Fruit fly (Drosophila melanogaster) whole organism, adult: ENCODE results near the gene CG14270.

Source experiments
- CG11617 ChIP-seq: fragments of 200-800 bp; sonication (Bioruptor generic); optimal IDR thresholded peaks from 2 replicates; lab custom pipeline; 2017; ENCODE audit warnings: mild to moderate bottlenecking, missing biosample characterization, missing genetic modification reagents, missing genetic modification characterization
- CG12768 ChIP-seq: fragments of 200-800 bp; sonication (Bioruptor generic); optimal IDR thresholded peaks from 2 replicates; lab custom pipeline; 2017; ENCODE audit warnings: missing biosample characterization, missing genetic modification characterization, mild to moderate bottlenecking, moderate library complexity, missing genetic modification reagents
- CG14711 ChIP-seq: fragments of 200-800 bp; sonication (Bioruptor generic); optimal IDR thresholded peaks from 2 replicates; lab custom pipeline; 2018; ENCODE audit warnings: missing biosample characterization, mild to moderate bottlenecking, missing genetic modification characterization, moderate library complexity
- CG1620 ChIP-seq: fragments of 200-800 bp; sonication (Bioruptor generic); optimal IDR thresholded peaks from 2 replicates; lab custom pipeline; 2016; ENCODE audit warnings: missing biosample characterization, missing genetic modification characterization
- CG33017 ChIP-seq: fragments of 200-800 bp; sonication (Bioruptor generic); optimal IDR thresholded peaks from 2 replicates; lab custom pipeline; 2018; ENCODE audit warnings: missing biosample characterization, mild to moderate bottlenecking, missing genetic modification characterization, moderate library complexity
- CG5204 ChIP-seq: fragments of 200-800 bp; sonication (Bioruptor generic); optimal IDR thresholded peaks from 2 replicates; lab custom pipeline; 2016; ENCODE audit warnings: missing biosample characterization, missing genetic modification characterization
- CG7045 ChIP-seq: fragments of 200-800 bp; sonication (Bioruptor generic); optimal IDR thresholded peaks from 2 replicates; lab custom pipeline; 2017; ENCODE audit warnings: missing biosample characterization, mild to moderate bottlenecking, missing genetic modification characterization
- CG7101 ChIP-seq: fragments of 200-800 bp; sonication (Bioruptor generic); optimal IDR thresholded peaks from 2 replicates; lab custom pipeline; 2018; ENCODE audit warnings: missing biosample characterization, mild to moderate bottlenecking, missing genetic modification characterization, moderate library complexity
- Clk ChIP-seq: fragments of 200-800 bp; sonication (Bioruptor generic); optimal IDR thresholded peaks from 2 replicates; lab custom pipeline; 2017; ENCODE audit warnings: missing biosample characterization, missing genetic modification characterization
- Crg-1 ChIP-seq: fragments of 200-800 bp; sonication (Bioruptor generic); optimal IDR thresholded peaks from 2 replicates; lab custom pipeline; 2016; ENCODE audit warnings: missing biosample characterization, missing genetic modification characterization
- Hr96 ChIP-seq: fragments of 200-800 bp; sonication (Bioruptor generic); optimal IDR thresholded peaks from 2 replicates; lab custom pipeline; 2016; ENCODE audit warnings: missing biosample characterization, missing genetic modification characterization
- Mnt ChIP-seq: fragments of 200-800 bp; sonication (Bioruptor generic); optimal IDR thresholded peaks from 2 replicates; lab custom pipeline; 2016; ENCODE audit warnings: missing biosample characterization, mild to moderate bottlenecking, missing genetic modification characterization
- bab1 ChIP-seq: fragments of 200-800 bp; sonication (Bioruptor generic); optimal IDR thresholded peaks from 3 replicates; lab custom pipeline; 2019; ENCODE audit warnings: missing biosample characterization, mild to moderate bottlenecking, missing genetic modification characterization, moderate library complexity
- cic ChIP-seq: fragments of 200-800 bp; sonication (Bioruptor generic); optimal IDR thresholded peaks from 2 replicates; lab custom pipeline; 2017; ENCODE audit warnings: missing biosample characterization, mild to moderate bottlenecking, missing genetic modification characterization, moderate library complexity
- cnc ChIP-seq, 2 experiments: fragments of >200 bp; optimal IDR thresholded peaks; 2 replicates each; lab custom pipeline; 2017
- kay ChIP-seq: fragments of 200-800 bp; sonication (Bioruptor generic); peaks from one replicate; lab custom pipeline; 2016; ENCODE audit warnings: missing biosample characterization, missing genetic modification characterization, borderline replicate concordance
- ovo ChIP-seq: fragments of 200-800 bp; sonication (Bioruptor generic); optimal IDR thresholded peaks from 2 replicates; lab custom pipeline; 2016; ENCODE audit warnings: missing biosample characterization, missing genetic modification characterization
- pad ChIP-seq: fragments of 200-800 bp; sonication (Bioruptor generic); optimal IDR thresholded peaks from 3 replicates; lab custom pipeline; 2017; ENCODE audit warnings: missing biosample characterization, missing genetic modification characterization, mild to moderate bottlenecking, moderate library complexity, missing genetic modification reagents
- tj ChIP-seq: fragments of 200-800 bp; sonication (Bioruptor generic); optimal IDR thresholded peaks from 3 replicates; lab custom pipeline; 2017; ENCODE audit warnings: missing biosample characterization, mild to moderate bottlenecking, missing genetic modification characterization, moderate library complexity
- toe ChIP-seq: fragments of 200-800 bp; sonication (Bioruptor generic); optimal IDR thresholded peaks from 2 replicates; lab custom pipeline; 2016; ENCODE audit warnings: missing biosample characterization, missing genetic modification characterization

Gene CG14270

DNA sequence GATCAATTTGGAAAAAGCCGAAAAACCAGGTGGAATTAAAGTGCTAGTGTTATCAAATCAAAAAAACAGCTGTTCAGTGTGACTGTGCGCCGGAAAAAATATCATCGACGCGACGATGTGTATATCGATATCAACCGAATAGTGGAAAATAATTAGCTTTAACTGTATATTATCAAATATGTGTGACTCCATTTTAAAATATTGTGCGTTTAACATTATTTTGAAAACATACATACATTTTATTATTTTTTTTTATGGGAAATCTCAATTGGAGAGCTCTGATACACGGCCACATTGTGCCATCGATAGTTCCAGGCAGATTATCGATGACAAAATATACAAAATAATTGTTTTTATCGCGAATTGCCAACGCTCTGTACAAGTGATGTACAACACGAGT, at the start of gene CG14270, which contains the start of gene CG10803:
Gene CG14270, minus strand, starts transcription at position 75 of the 400 bp plus-strand sequence.
Gene CG10803, plus strand, starts transcription at position 347 of the 400 bp plus-strand sequence.
- TF ChIP-seq CG1620 (GFP tag; lab: Kevin White, UChicago) (no peak), CG33017 (tag; lab: Kevin White, UChicago) (no peak), cic (GFP tag; lab: Kevin White, UChicago) (no peak), CG11617 (no peak), cnc (optimal IDR thresholded peaks at IDR 0.05; lab: Kevin White, UChicago) (no peak), CG14711 (tag; lab: Kevin White, UChicago) (peak; percentile 2), Mnt (GFP tag; lab: Kevin White, UChicago) (peak; percentile 63), ovo (no peak), Hr96 (GFP tag; lab: Kevin White, UChicago) (no peak), CG12768 (no peak), toe (GFP tag; lab: Kevin White, UChicago) (peak; percentile 22), bab1 (GFP tag; lab: Kevin White, UChicago) (peak; percentile 43), kay (GFP tag; lab: Kevin White, UChicago) (no peak), CG7045 (GFP tag; lab: Kevin White, UChicago) (no peak), pad (no peak), tj (GFP tag; lab: Kevin White, UChicago) (peak; percentile 47), Clk (GFP tag; lab: Kevin White, UChicago) (no peak), CG5204 (GFP tag; lab: Kevin White, UChicago) (peak; percentile 8), CG7101 (tag; lab: Kevin White, UChicago) (no peak), Crg-1 (GFP tag; lab: Kevin White, UChicago) (no peak)

DNA sequence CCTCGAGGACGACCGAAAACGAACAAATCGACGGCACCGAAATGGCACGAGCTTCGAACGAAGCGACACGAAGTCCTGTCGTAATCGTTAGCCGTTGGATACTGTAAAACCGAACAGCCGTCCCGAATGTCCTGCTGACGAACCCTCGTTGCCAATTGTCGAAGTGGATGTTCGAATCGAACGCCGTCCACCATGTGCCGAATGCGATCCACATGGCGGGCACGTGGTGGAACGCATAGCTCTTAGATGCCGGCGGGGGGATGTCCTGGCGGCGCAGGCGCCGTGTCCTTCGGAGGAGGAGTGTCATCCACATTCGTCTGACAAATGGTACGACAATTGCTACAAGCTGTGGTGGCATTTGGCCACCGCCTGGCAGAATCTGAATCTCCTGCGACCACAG, 45.5 kb upstream of the CG14270 start:
- TF ChIP-seq Mnt (GFP tag; lab: Kevin White, UChicago) (peak; percentile 88), CG11617 (no peak)

dm6 chrX:3514016-3514415, 28.8 kb upstream of the CG14270 start, which contains the start of gene CG13021:
Gene CG13021 (plus strand): TSS chrX:3514316.
- TF ChIP-seq CG7045 (GFP tag; lab: Kevin White, UChicago) (no peak), CG12768 (no peak), tj (GFP tag; lab: Kevin White, UChicago) (no peak), Hr96 (GFP tag; lab: Kevin White, UChicago) (no peak), cic (GFP tag; lab: Kevin White, UChicago) (no peak)

dm6 chrX:3504751-3505150, 19.6 kb upstream of the CG14270 start, which contains the start of gene Gas8:
Gene Gas8 (minus strand): TSS chrX:3504851.
- TF ChIP-seq pad (no peak), Crg-1 (GFP tag; lab: Kevin White, UChicago) (no peak), CG14711 (tag; lab: Kevin White, UChicago) (no peak), cic (GFP tag; lab: Kevin White, UChicago) (no peak), toe (GFP tag; lab: Kevin White, UChicago) (no peak), Clk (GFP tag; lab: Kevin White, UChicago) (no peak), Mnt (GFP tag; lab: Kevin White, UChicago) (no peak), CG1620 (GFP tag; lab: Kevin White, UChicago) (no peak)

- TF ChIP-seq CG33017 (tag; lab: Kevin White, UChicago) (no peak), CG12768 (no peak), pad (no peak), CG1620 (GFP tag; lab: Kevin White, UChicago) (no peak)
Measured at dm6 chrX:3504251-3504650, 19.1 kb upstream of the CG14270 start.

DNA sequence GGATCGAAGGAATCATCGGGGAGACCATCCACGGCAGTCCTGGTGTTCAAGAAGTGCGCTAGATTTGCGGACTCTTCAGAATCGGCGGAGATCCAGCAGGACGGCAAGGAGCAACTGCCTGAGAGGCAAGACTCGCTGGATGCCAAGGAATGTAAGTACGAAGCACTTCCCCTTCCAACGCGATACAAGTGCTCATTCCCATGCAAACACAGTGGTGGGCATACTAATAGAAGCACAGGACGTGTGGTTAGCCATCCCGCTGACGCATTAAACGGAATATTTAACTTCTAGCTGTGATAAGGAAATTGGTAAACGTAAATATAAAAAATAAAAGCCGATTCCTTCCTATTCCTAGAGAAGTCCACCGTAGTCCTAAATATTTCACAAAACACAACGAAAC, 693 bp upstream of the CG14270 start:
- no peak for TF ChIP-seq cnc (optimal IDR thresholded peaks at IDR 0.05; lab: Kevin White, UChicago)
- TF ChIP-seq CG11617: no peak
- TF ChIP-seq CG33017 (tag; lab: Kevin White, UChicago): no peak
- TF ChIP-seq CG1620 (GFP tag; lab: Kevin White, UChicago): no peak
- TF ChIP-seq Hr96 (GFP tag; lab: Kevin White, UChicago): no peak
- no peak for TF ChIP-seq Mnt (GFP tag; lab: Kevin White, UChicago)
- no peak for TF ChIP-seq CG7101 (tag; lab: Kevin White, UChicago)
- no peak for TF ChIP-seq toe (GFP tag; lab: Kevin White, UChicago)
- TF ChIP-seq CG12768: no peak
- no peak for TF ChIP-seq kay (GFP tag; lab: Kevin White, UChicago)
- TF ChIP-seq cic (GFP tag; lab: Kevin White, UChicago): no peak
- TF ChIP-seq tj (GFP tag; lab: Kevin White, UChicago): no peak
- no peak for TF ChIP-seq CG14711 (tag; lab: Kevin White, UChicago)
- no peak for TF ChIP-seq pad
- no peak for TF ChIP-seq Crg-1 (GFP tag; lab: Kevin White, UChicago)
- TF ChIP-seq CG7045 (GFP tag; lab: Kevin White, UChicago): no peak
- no peak for TF ChIP-seq bab1 (GFP tag; lab: Kevin White, UChicago)
- no peak for TF ChIP-seq Clk (GFP tag; lab: Kevin White, UChicago)
- no peak for TF ChIP-seq CG5204 (GFP tag; lab: Kevin White, UChicago)
